Fruit fly (Drosophila melanogaster) whole organism, wandering third instar larva: Measurements from ENCODE around the gene CG31457.
A peak's percentile ranks its signal among the peaks of the same experiment; 100 is the strongest.

Experiments used
- Abd-B ChIP-seq: fragments of >200 bp; optimal IDR thresholded peaks from 2 replicates; lab custom pipeline; 2017; ENCODE audit warnings: missing biosample characterization, missing genetic modification characterization
- CG32264 ChIP-seq: fragments of 200-800 bp; sonication (Bioruptor generic); optimal IDR thresholded peaks from 2 replicates; lab custom pipeline; 2016; ENCODE audit warnings: missing biosample characterization, missing genetic modification characterization
- CG9705 ChIP-seq: fragments of 200-800 bp; sonication (Bioruptor generic); optimal IDR thresholded peaks from 2 replicates; lab custom pipeline; 2018; ENCODE audit warnings: missing biosample characterization, mild to moderate bottlenecking, missing genetic modification characterization
- CrebA ChIP-seq: fragments of 200-800 bp; sonication (Bioruptor generic); optimal IDR thresholded peaks from 2 replicates; lab custom pipeline; 2016; ENCODE audit warnings: missing biosample characterization, mild to moderate bottlenecking, missing genetic modification characterization, borderline replicate concordance
- Dfd ChIP-seq: fragments of >200 bp; optimal IDR thresholded peaks from 2 replicates; lab custom pipeline; 2017; ENCODE audit warnings: missing biosample characterization, missing genetic modification characterization
- Dif ChIP-seq: fragments of 200-275, 200-300 bp; sonication (Bioruptor generic); optimal IDR thresholded peaks from 2 replicates; lab custom pipeline; 2018; ENCODE audit warnings: missing biosample characterization, missing genetic modification characterization; ENCODE audit not compliant: partially characterized antibody
- GATAd ChIP-seq: sonication (Bioruptor generic); optimal IDR thresholded peaks from 2 replicates; lab custom pipeline; 2016; ENCODE audit warnings: missing biosample characterization, missing genetic modification characterization
- HLH106 ChIP-seq: fragments of 200-800 bp; optimal IDR thresholded peaks from 3 replicates; lab custom pipeline; 2019; ENCODE audit warnings: missing biosample characterization, mild to moderate bottlenecking, missing genetic modification characterization, moderate library complexity
- Hnf4 ChIP-seq: fragments of 200-800 bp; sonication (Bioruptor generic); optimal IDR thresholded peaks from 2 replicates; lab custom pipeline; 2016; ENCODE audit warnings: missing biosample characterization, mild to moderate bottlenecking, missing genetic modification characterization
- Hr78 ChIP-seq: fragments of >200 bp; optimal IDR thresholded peaks from 2 replicates; lab custom pipeline; 2017; ENCODE audit warnings: missing biosample characterization, missing genetic modification characterization
- Hr83 ChIP-seq: fragments of 200-300 bp; sonication (Bioruptor generic); optimal IDR thresholded peaks from 2 replicates; lab custom pipeline; 2016; ENCODE audit warnings: missing biosample characterization, mild to moderate bottlenecking, missing genetic modification characterization, moderate library complexity; ENCODE audit not compliant: poor library complexity, severe bottlenecking
- Jra ChIP-seq: sonication (Bioruptor generic); optimal IDR thresholded peaks from 2 replicates; lab custom pipeline; 2016; ENCODE audit warnings: missing biosample characterization, missing genetic modification characterization
- Mio ChIP-seq: sonication (Bioruptor generic); optimal IDR thresholded peaks from 2 replicates; lab custom pipeline; 2016; ENCODE audit warnings: missing biosample characterization, missing genetic modification characterization
- Myc ChIP-seq: fragments of >200 bp; optimal IDR thresholded peaks from 2 replicates; lab custom pipeline; 2017
- N ChIP-seq: fragments of >200 bp; optimal IDR thresholded peaks from 2 replicates; lab custom pipeline; 2018; ENCODE audit warnings: missing biosample characterization, missing external identifiers, missing genetic modification characterization
- OdsH ChIP-seq: fragments of 200-800 bp; sonication (Bioruptor generic); optimal IDR thresholded peaks from 2 replicates; lab custom pipeline; 2016; ENCODE audit warnings: missing biosample characterization, mild to moderate bottlenecking, missing genetic modification characterization
- Rel ChIP-seq, 2 experiments: fragments of 200-800 bp; sonication (Bioruptor generic) in 1 of 2; optimal IDR thresholded peaks; 2 replicates in 1 of 2; 3 replicates in 1 of 2; lab custom pipeline; 2016 to 2019; ENCODE audit warnings: mild to moderate bottlenecking in 2 of 2, missing biosample characterization in 2 of 2, missing genetic modification characterization in 2 of 2, moderate library complexity in 1 of 2
- Sp1 ChIP-seq: fragments of 200-800 bp; sonication (Bioruptor generic); optimal IDR thresholded peaks from 3 replicates; lab custom pipeline; 2019; ENCODE audit warnings: missing biosample characterization, mild to moderate bottlenecking, missing genetic modification characterization, moderate library complexity
- Vsx2 ChIP-seq: fragments of 200-300, 225-300 bp; sonication (Bioruptor generic); optimal IDR thresholded peaks from 2 replicates; lab custom pipeline; 2018; ENCODE audit warnings: missing biosample characterization, missing genetic modification characterization; ENCODE audit not compliant: partially characterized antibody
- br ChIP-seq: fragments of 200-800 bp; sonication (Bioruptor generic); optimal IDR thresholded peaks from 2 replicates; lab custom pipeline; 2016; ENCODE audit warnings: missing biosample characterization, missing genetic modification characterization
- brk ChIP-seq: fragments of 200-800 bp; sonication (Bioruptor generic); optimal IDR thresholded peaks from 2 replicates; lab custom pipeline; 2016; ENCODE audit warnings: missing biosample characterization, mild to moderate bottlenecking, missing genetic modification characterization
- dl ChIP-seq, 2 experiments: fragments of 175-275, 200-275 bp in 1 of 2; fragments of 200-275 bp in 1 of 2; sonication (Bioruptor generic); optimal IDR thresholded peaks; lab custom pipeline; 2018; ENCODE audit warnings: mild to moderate bottlenecking in 2 of 2, missing biosample characterization in 2 of 2, missing genetic modification characterization in 2 of 2, moderate library complexity in 2 of 2; ENCODE audit not compliant: partially characterized antibody in 2 of 2, insufficient read depth in 1 of 2
- dmrt93B ChIP-seq: fragments of 200-800 bp; sonication (Bioruptor generic); optimal IDR thresholded peaks from 2 replicates; lab custom pipeline; 2018; ENCODE audit warnings: missing biosample characterization, mild to moderate bottlenecking, missing genetic modification characterization
- dsf ChIP-seq: sonication (Bioruptor generic); optimal IDR thresholded peaks from 2 replicates; lab custom pipeline; 2016; ENCODE audit warnings: missing biosample characterization, missing genetic modification characterization, borderline replicate concordance
- ey ChIP-seq: fragments of 200-800 bp; sonication (Bioruptor generic); optimal IDR thresholded peaks from 2 replicates; lab custom pipeline; 2016; ENCODE audit warnings: missing biosample characterization, missing genetic modification characterization
- foxo ChIP-seq, 2 experiments: fragments of 200-800 bp; sonication (Bioruptor generic); optimal IDR thresholded peaks; 2 replicates in 1 of 2; 3 replicates in 1 of 2; lab custom pipeline; 2016 to 2017; ENCODE audit warnings: missing biosample characterization in 2 of 2, missing genetic modification characterization in 2 of 2
- fru ChIP-seq: fragments of 200-800 bp; sonication (Bioruptor generic); optimal IDR thresholded peaks from 3 replicates; lab custom pipeline; 2016; ENCODE audit warnings: missing biosample characterization, mild to moderate bottlenecking, missing genetic modification characterization
- h ChIP-seq: fragments of 200-800 bp; sonication (Bioruptor generic); optimal IDR thresholded peaks from 3 replicates; lab custom pipeline; 2016; ENCODE audit warnings: missing biosample characterization, mild to moderate bottlenecking, missing genetic modification characterization
- jim ChIP-seq: fragments of 175-275, 200-325 bp; sonication (Bioruptor generic); optimal IDR thresholded peaks from 2 replicates; lab custom pipeline; 2016; ENCODE audit warnings: missing biosample characterization, mild to moderate bottlenecking, missing genetic modification characterization
- lola ChIP-seq: fragments of >200 bp; optimal IDR thresholded peaks from 2 replicates; lab custom pipeline; 2017; ENCODE audit warnings: missing biosample characterization, missing genetic modification characterization
- pan ChIP-seq: fragments of >200 bp; optimal IDR thresholded peaks from 2 replicates; lab custom pipeline; 2017
- psq ChIP-seq: fragments of 200-800 bp; sonication (Bioruptor generic); optimal IDR thresholded peaks from 3 replicates; lab custom pipeline; 2017; ENCODE audit warnings: missing biosample characterization, mild to moderate bottlenecking, missing genetic modification characterization, moderate library complexity
- rgr ChIP-seq: fragments of 200-800 bp; sonication (Bioruptor generic); optimal IDR thresholded peaks from 3 replicates; lab custom pipeline; 2016; ENCODE audit warnings: missing biosample characterization, mild to moderate bottlenecking, missing genetic modification characterization
- sage ChIP-seq: fragments of 200-800 bp; sonication (Bioruptor generic); optimal IDR thresholded peaks from 2 replicates; lab custom pipeline; 2016; ENCODE audit warnings: missing biosample characterization, mild to moderate bottlenecking, missing genetic modification characterization
- sv ChIP-seq: fragments of 200-800 bp; sonication (Bioruptor generic); optimal IDR thresholded peaks from 3 replicates; lab custom pipeline; 2016; ENCODE audit warnings: missing biosample characterization, missing genetic modification characterization
- tai ChIP-seq: sonication (Bioruptor generic); optimal IDR thresholded peaks from 2 replicates; lab custom pipeline; 2016; ENCODE audit warnings: missing biosample characterization, missing genetic modification characterization
- usp ChIP-seq: fragments of >200 bp; optimal IDR thresholded peaks from 2 replicates; lab custom pipeline; 2017; ENCODE audit warnings: missing biosample characterization, missing genetic modification characterization
- woc ChIP-seq: sonication (Bioruptor generic); optimal IDR thresholded peaks from 2 replicates; lab custom pipeline; 2016; ENCODE audit warnings: missing biosample characterization, mild to moderate bottlenecking, missing genetic modification characterization

Gene CG31457

DNA sequence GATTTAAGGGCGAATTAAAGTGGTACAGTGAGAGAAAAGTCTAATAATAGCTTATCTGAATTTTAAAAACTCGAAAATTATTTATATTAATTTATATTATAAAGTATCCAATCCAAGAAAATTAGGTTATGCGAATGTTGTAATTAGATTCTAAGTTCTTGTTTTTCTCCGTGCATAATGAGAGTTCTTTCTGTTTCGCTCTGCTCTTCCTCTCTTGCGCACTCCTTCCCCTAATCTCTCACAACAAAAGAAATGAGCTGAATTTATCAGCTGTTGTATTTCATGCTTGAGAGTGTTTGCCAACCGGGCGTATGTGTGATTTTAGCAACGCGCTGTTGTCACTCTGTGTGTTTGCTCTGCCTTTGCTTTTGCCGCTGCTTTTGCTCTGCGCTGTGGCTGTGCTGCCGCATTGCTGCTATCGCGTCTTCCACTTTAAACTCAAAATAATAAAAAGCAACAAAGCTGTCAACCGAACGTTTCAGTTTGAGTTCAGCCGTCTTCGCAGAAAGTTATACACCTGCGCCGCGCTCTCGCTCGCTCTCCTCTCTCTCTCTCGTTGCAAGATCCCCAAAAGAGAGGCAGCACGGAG is 45.7 kb upstream of the CG31457 start, which contains the start of gene CG46310:
Gene CG46310, plus strand, starts transcription at position 481 of the 589 bp plus-strand sequence.
- TF ChIP-seq psq (GFP tag; lab: Kevin White, UChicago), result peak; percentile 89
- peak; percentile 71 for TF ChIP-seq CrebA
- TF ChIP-seq Dif (GFP tag; lab: Kevin White, UChicago), result no peak
- TF ChIP-seq N (GFP tag; lab: Kevin White, UChicago), result no peak
- TF ChIP-seq pan (lab: Kevin White, UChicago), result no peak
- no peak for TF ChIP-seq jim (GFP tag; lab: Kevin White, UChicago)
- TF ChIP-seq Sp1 (GFP tag; lab: Kevin White, UChicago), result peak; percentile 94
- TF ChIP-seq Rel (GFP tag; optimal IDR thresholded peaks at IDR 0.05; lab: Kevin White, UChicago), result peak; percentile 69
- peak; percentile 85 for TF ChIP-seq Rel (tag; optimal IDR thresholded peaks at IDR 0.05; lab: Kevin White, UChicago)
- TF ChIP-seq CG32264 (GFP tag; lab: Kevin White, UChicago), result peak; percentile 60
- peak; percentile 83 for TF ChIP-seq CG9705 (GFP tag; lab: Kevin White, UChicago)
- peak; percentile 89 for TF ChIP-seq OdsH (GFP tag; lab: Kevin White, UChicago)
- peak; percentile 81 for TF ChIP-seq sage (GFP tag; lab: Kevin White, UChicago)
- peak; percentile 16 for TF ChIP-seq dsf (GFP tag; lab: Kevin White, UChicago)
- peak; percentile 93 for TF ChIP-seq fru (GFP tag; lab: Kevin White, UChicago)
- TF ChIP-seq HLH106 (tag; lab: Kevin White, UChicago), result peak; percentile 97
- no peak for TF ChIP-seq Abd-B (GFP tag; lab: Kevin White, UChicago)
- TF ChIP-seq Hr83 (GFP tag; lab: Kevin White, UChicago), result peak; percentile 93
- peak in 1 of 2 experiments; percentile 58 for TF ChIP-seq dl (GFP tag; optimal IDR thresholded peaks at IDR 0.05; lab: Kevin White, UChicago; ENCODE audit: insufficient read depth in 1 of 2, partially characterized antibody in 2 of 2)
- TF ChIP-seq Hr78 (GFP tag; lab: Kevin White, UChicago), result no peak
- TF ChIP-seq sv (GFP tag; lab: Kevin White, UChicago), result no peak
- peak; percentile 63 for TF ChIP-seq Jra (GFP tag; lab: Kevin White, UChicago)
- TF ChIP-seq h (GFP tag; lab: Kevin White, UChicago), result peak; percentile 95
- TF ChIP-seq ey (GFP tag; lab: Kevin White, UChicago), result peak; percentile 72
- no peak for TF ChIP-seq Myc (lab: Kevin White, UChicago)
- TF ChIP-seq brk (GFP tag; lab: Kevin White, UChicago), result peak; percentile 85
- TF ChIP-seq Hnf4 (GFP tag; lab: Kevin White, UChicago), result peak; percentile 90
- no peak for TF ChIP-seq GATAd (GFP tag; lab: Kevin White, UChicago)
- no peak for TF ChIP-seq Dfd (GFP tag; lab: Kevin White, UChicago)
- peak in 1 of 2 experiments; percentile 97 for TF ChIP-seq foxo (GFP tag; optimal IDR thresholded peaks at IDR 0.05; lab: Kevin White, UChicago)
- TF ChIP-seq Mio (GFP tag; lab: Kevin White, UChicago), result no peak
- peak; percentile 74 for TF ChIP-seq dmrt93B
- no peak for TF ChIP-seq usp (GFP tag; lab: Kevin White, UChicago)
- no peak for TF ChIP-seq lola (GFP tag; lab: Kevin White, UChicago)
- peak; percentile 86 for TF ChIP-seq br
- TF ChIP-seq tai (GFP tag; lab: Kevin White, UChicago), result peak; percentile 75
- TF ChIP-seq Vsx2, result peak; percentile 52
- peak; percentile 91 for TF ChIP-seq rgr (GFP tag; lab: Kevin White, UChicago)
- TF ChIP-seq woc (GFP tag; lab: Kevin White, UChicago), result peak; percentile 57

DNA sequence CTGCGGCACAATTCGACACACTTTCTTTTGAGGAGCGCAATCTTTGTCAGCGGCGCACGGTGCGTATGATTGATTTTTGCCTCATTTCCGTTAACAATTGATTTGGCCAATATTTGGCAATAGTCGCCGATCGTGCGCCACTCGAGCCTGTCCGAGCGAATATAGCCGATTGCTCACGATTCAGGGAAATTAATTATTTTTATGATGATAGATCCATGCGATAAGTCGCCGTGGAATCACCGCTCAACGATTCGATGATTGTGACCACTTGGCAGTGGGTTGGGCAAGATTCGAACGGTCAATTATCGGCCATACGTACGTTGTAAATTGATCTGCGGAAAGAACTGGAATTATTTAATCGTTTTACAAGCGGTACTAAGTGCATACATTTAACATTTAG is 44.1 kb upstream of the CG31457 start:
- TF ChIP-seq Rel (GFP tag; optimal IDR thresholded peaks at IDR 0.05; lab: Kevin White, UChicago), result no peak
- peak; percentile 81 for TF ChIP-seq Rel (tag; optimal IDR thresholded peaks at IDR 0.05; lab: Kevin White, UChicago)
- TF ChIP-seq CG32264 (GFP tag; lab: Kevin White, UChicago), result no peak
- peak; percentile 39 for TF ChIP-seq h (GFP tag; lab: Kevin White, UChicago)
- peak; percentile 26 for TF ChIP-seq Vsx2
- TF ChIP-seq, all 38 proteins: peak for 3
